Worm (Caenorhabditis elegans) whole organism, mixed stage, embryonic: ENCODE data around the gene oac-1.

Source experiments
- M03D4.4 ChIP-seq: sonication (generic microtip); optimal IDR thresholded peaks from 2 replicates; lab custom pipeline; 2017; ENCODE audit warnings: mild to moderate bottlenecking, missing genetic modification characterization, missing compliant biosample characterization
- bed-3 ChIP-seq: fragments of 200-800 bp; sonication (Bioruptor generic); optimal IDR thresholded peaks from 3 replicates; lab custom pipeline; 2018; ENCODE audit warnings: mild to moderate bottlenecking, missing genetic modification characterization, moderate library complexity, missing compliant biosample characterization
- blmp-1 ChIP-seq: fragments of 150-350 bp; optimal IDR thresholded peaks from 2 replicates; lab custom pipeline; 2014; ENCODE audit warnings: missing biosample characterization, missing genetic modification characterization
- ceh-39 ChIP-seq: fragments of 150-350 bp; optimal IDR thresholded peaks from 2 replicates; lab custom pipeline; 2014; ENCODE audit warnings: missing biosample characterization, missing genetic modification characterization
- ceh-43 ChIP-seq: fragments of 200-800 bp; sonication (Bioruptor generic); optimal IDR thresholded peaks from 2 replicates; lab custom pipeline; 2018; ENCODE audit warnings: mild to moderate bottlenecking, missing genetic modification characterization, moderate library complexity, missing compliant biosample characterization
- ces-1 ChIP-seq: fragments of 150-350 bp; optimal IDR thresholded peaks from 2 replicates; lab custom pipeline; 2014; ENCODE audit warnings: missing biosample characterization, missing genetic modification reagents, missing genetic modification characterization
- cnd-1 ChIP-seq: fragments of 200-800 bp; sonication (Bioruptor generic); optimal IDR thresholded peaks from 2 replicates; lab custom pipeline; 2018; ENCODE audit warnings: mild to moderate bottlenecking, missing genetic modification characterization, missing compliant biosample characterization
- elt-1 ChIP-seq: sonication (generic microtip); optimal IDR thresholded peaks from 2 replicates; lab custom pipeline; 2017; ENCODE audit warnings: missing genetic modification characterization, mild to moderate bottlenecking, missing compliant biosample characterization, antibody characterized with exemption, moderate library complexity, borderline replicate concordance; ENCODE audit not compliant: insufficient read depth
- elt-3 ChIP-seq: fragments of 150-350 bp; optimal IDR thresholded peaks from 2 replicates; lab custom pipeline; 2014; ENCODE audit warnings: missing biosample characterization, missing genetic modification characterization
- flh-1 ChIP-seq: fragments of 200-800 bp; sonication (Bioruptor generic); optimal IDR thresholded peaks from 2 replicates; lab custom pipeline; 2018; ENCODE audit warnings: mild to moderate bottlenecking, missing genetic modification characterization, moderate library complexity, missing compliant biosample characterization
- hlh-1 ChIP-seq: fragments of 150-350 bp; optimal IDR thresholded peaks from 2 replicates; lab custom pipeline; 2014; ENCODE audit warnings: missing biosample characterization, missing genetic modification reagents, missing genetic modification characterization
- lin-13 ChIP-seq: fragments of 150-350 bp; optimal IDR thresholded peaks from 2 replicates; lab custom pipeline; 2014; ENCODE audit warnings: missing biosample characterization, missing genetic modification characterization
- lin-32 ChIP-seq: fragments of 200-800 bp; sonication (Bioruptor generic); optimal IDR thresholded peaks from 2 replicates; lab custom pipeline; 2018; ENCODE audit warnings: mild to moderate bottlenecking, missing genetic modification characterization, missing compliant biosample characterization
- lsy-2 ChIP-seq: fragments of 150-350 bp; optimal IDR thresholded peaks from 2 replicates; lab custom pipeline; 2014; ENCODE audit warnings: missing biosample characterization, missing genetic modification characterization
- mab-5 ChIP-seq: fragments of 150-350 bp; optimal IDR thresholded peaks from 2 replicates; lab custom pipeline; 2014; ENCODE audit warnings: missing biosample characterization, missing genetic modification characterization
- mep-1 ChIP-seq: fragments of 150-350 bp; optimal IDR thresholded peaks from 2 replicates; lab custom pipeline; 2017; ENCODE audit warnings: missing biosample characterization, missing genetic modification reagents, missing genetic modification characterization, inconsistent platforms
- mls-2 ChIP-seq: sonication (generic microtip); optimal IDR thresholded peaks from 2 replicates; lab custom pipeline; 2016; ENCODE audit warnings: mild to moderate bottlenecking, missing genetic modification characterization, moderate library complexity, missing compliant biosample characterization
- nhr-12 ChIP-seq: fragments of 150-350 bp; optimal IDR thresholded peaks from 2 replicates; lab custom pipeline; 2014; ENCODE audit warnings: missing biosample characterization, missing genetic modification characterization
- nhr-2 ChIP-seq: fragments of 150-350 bp; optimal IDR thresholded peaks from 2 replicates; lab custom pipeline; 2014; ENCODE audit warnings: missing biosample characterization, missing genetic modification characterization
- nhr-237 ChIP-seq: fragments of 150-350 bp; optimal IDR thresholded peaks from 2 replicates; lab custom pipeline; 2014; ENCODE audit warnings: missing biosample characterization, missing genetic modification characterization
- nhr-28 ChIP-seq: fragments of 150-350 bp; optimal IDR thresholded peaks from 2 replicates; lab custom pipeline; 2014; ENCODE audit warnings: missing biosample characterization, missing genetic modification characterization
- nhr-76 ChIP-seq: sonication (generic microtip); optimal IDR thresholded peaks from 2 replicates; lab custom pipeline; 2017; ENCODE audit warnings: missing biosample characterization, missing genetic modification characterization
- pha-4 ChIP-seq: fragments of 150-350 bp; optimal IDR thresholded peaks from 2 replicates; lab custom pipeline; 2018; ENCODE audit warnings: missing biosample characterization, missing genetic modification reagents, missing genetic modification characterization
- sem-2 ChIP-seq: fragments of 200-800 bp; sonication (Bioruptor generic); optimal IDR thresholded peaks from 2 replicates; lab custom pipeline; 2018; ENCODE audit warnings: mild to moderate bottlenecking, missing genetic modification characterization, missing compliant biosample characterization
- snpc-4 ChIP-seq: fragments of 150-350 bp; optimal IDR thresholded peaks from 2 replicates; lab custom pipeline; 2014; ENCODE audit warnings: missing biosample characterization, missing genetic modification characterization
- sptf-1 ChIP-seq: sonication (generic microtip); optimal IDR thresholded peaks from 2 replicates; lab custom pipeline; 2017; ENCODE audit warnings: mild to moderate bottlenecking, missing genetic modification characterization, moderate library complexity, missing compliant biosample characterization
- tbx-8 ChIP-seq: fragments of 200-800 bp; sonication (Bioruptor generic); optimal IDR thresholded peaks from 2 replicates; lab custom pipeline; 2018; ENCODE audit warnings: mild to moderate bottlenecking, missing genetic modification characterization, moderate library complexity, missing compliant biosample characterization
- unc-120 ChIP-seq: sonication (generic microtip); optimal IDR thresholded peaks from 2 replicates; lab custom pipeline; 2017; ENCODE audit warnings: missing genetic modification characterization, missing compliant biosample characterization; ENCODE audit not compliant: poor library complexity, severe bottlenecking
- unc-39 ChIP-seq: fragments of 150-350 bp; optimal IDR thresholded peaks from 2 replicates; lab custom pipeline; 2014; ENCODE audit warnings: missing biosample characterization, missing genetic modification characterization
- unc-62 ChIP-seq: fragments of 150-350 bp; optimal IDR thresholded peaks from 2 replicates; lab custom pipeline; 2014; ENCODE audit warnings: missing biosample characterization, missing genetic modification reagents, missing genetic modification characterization
- zip-8 ChIP-seq: fragments of 150-350 bp; optimal IDR thresholded peaks from 2 replicates; lab custom pipeline; 2014; ENCODE audit warnings: missing biosample characterization, missing genetic modification characterization
- ztf-11 ChIP-seq: fragments of 150-350 bp; optimal IDR thresholded peaks from 2 replicates; lab custom pipeline; 2014; ENCODE audit warnings: missing biosample characterization, missing genetic modification characterization

Gene oac-1

ce11 chrV:19579509-19579908 is 23.7 kb upstream of the oac-1 start:
- no peak for TF ChIP-seq M03D4.4 (tag; lab: Kevin White, UChicago)
- no peak for TF ChIP-seq mep-1 (tag; lab: Kevin White, UChicago)
- no peak for TF ChIP-seq bed-3
- no peak for TF ChIP-seq nhr-237 (tag; lab: Kevin White, UChicago)
- no peak for TF ChIP-seq lin-32 (GFP tag; lab: Kevin White, UChicago)
- no peak for TF ChIP-seq snpc-4
- TF ChIP-seq flh-1 (GFP tag; lab: Kevin White, UChicago), result no peak

- TF ChIP-seq pha-4 (no peak), ceh-39 (tag; lab: Kevin White, UChicago) (no peak), nhr-12 (tag; lab: Kevin White, UChicago) (no peak), sem-2 (GFP tag; lab: Kevin White, UChicago) (no peak), flh-1 (GFP tag; lab: Kevin White, UChicago) (no peak), ceh-43 (GFP tag; lab: Kevin White, UChicago) (no peak), ztf-11 (no peak), sptf-1 (tag; lab: Kevin White, UChicago) (no peak), unc-39 (no peak), bed-3 (no peak), hlh-1 (tag; lab: Kevin White, UChicago) (no peak), nhr-2 (no peak), lin-32 (GFP tag; lab: Kevin White, UChicago) (no peak), M03D4.4 (tag; lab: Kevin White, UChicago) (no peak), zip-8 (tag; lab: Kevin White, UChicago) (no peak), cnd-1 (no peak), mab-5 (no peak), elt-1 (tag; lab: Kevin White, UChicago) (no peak), nhr-237 (tag; lab: Kevin White, UChicago) (no peak), elt-3 (tag; lab: Kevin White, UChicago) (no peak)
These were observed 14.3 kb upstream of the oac-1 start for ce11 chrV:19570102-19570501.

DNA sequence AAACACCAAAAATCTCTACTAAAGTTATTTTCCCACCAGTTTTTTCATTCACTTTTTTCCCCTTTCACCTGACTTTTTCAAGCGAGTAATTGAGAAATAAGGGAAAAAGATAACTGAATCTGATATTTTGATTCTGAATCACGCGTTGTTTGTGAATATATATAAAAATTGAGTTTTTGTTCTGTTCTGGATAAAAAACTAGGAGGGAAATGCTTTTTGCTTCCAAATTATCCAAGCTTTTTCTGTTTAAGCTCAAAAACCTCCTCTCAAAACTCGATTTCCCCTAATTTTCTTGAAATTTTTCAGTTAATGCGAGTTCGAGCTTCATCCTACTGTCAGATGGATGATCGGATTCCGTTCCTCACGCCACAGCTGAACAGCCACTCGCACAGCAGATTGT is 9.3 kb upstream of the oac-1 start, which contains the start of gene kcnl-1:
Gene kcnl-1 (plus strand): TSS at position 301 of the 400 bp plus-strand sequence.
- TF ChIP-seq ceh-39 (tag; lab: Kevin White, UChicago) (no peak), lsy-2 (tag; lab: Kevin White, UChicago) (no peak), elt-1 (tag; lab: Kevin White, UChicago) (no peak), nhr-76 (no peak)

ce11 chrV:19555350-19555749 is 419 bp downstream of the oac-1 start:
- TF ChIP-seq sptf-1 (tag; lab: Kevin White, UChicago) (no peak), ceh-39 (tag; lab: Kevin White, UChicago) (no peak), blmp-1 (tag; lab: Kevin White, UChicago) (no peak), ces-1 (GFP tag; lab: Kevin White, UChicago) (no peak), nhr-76 (no peak), nhr-2 (no peak), cnd-1 (no peak), unc-120 (no peak), unc-39 (no peak)

ce11 chrV:19550294-19550693 is 5.5 kb downstream of the oac-1 start:
- no peak for TF ChIP-seq lin-13 (tag; lab: Kevin White, UChicago)
- TF ChIP-seq nhr-76, result no peak
- TF ChIP-seq nhr-2, result no peak
- no peak for TF ChIP-seq tbx-8 (GFP tag; lab: Kevin White, UChicago)
- TF ChIP-seq ceh-39 (tag; lab: Kevin White, UChicago), result no peak
- TF ChIP-seq elt-1 (tag; lab: Kevin White, UChicago), result no peak
- TF ChIP-seq, all 35 proteins: peak for 0

- TF ChIP-seq blmp-1 (tag; lab: Kevin White, UChicago) (no peak), mls-2 (tag; lab: Kevin White, UChicago) (no peak), M03D4.4 (tag; lab: Kevin White, UChicago) (no peak), tbx-8 (GFP tag; lab: Kevin White, UChicago) (no peak), sem-2 (GFP tag; lab: Kevin White, UChicago) (no peak), cnd-1 (no peak), unc-62 (GFP tag; lab: Kevin White, UChicago) (no peak), nhr-12 (tag; lab: Kevin White, UChicago) (no peak), bed-3 (no peak), hlh-1 (tag; lab: Kevin White, UChicago) (no peak), snpc-4 (no peak), nhr-28 (no peak), lin-32 (GFP tag; lab: Kevin White, UChicago) (no peak), ceh-39 (tag; lab: Kevin White, UChicago) (no peak)
These were observed 6.1 kb downstream of the oac-1 start, which contains the start of gene Y43F8B.20 for ce11 chrV:19549689-19550088. Y43F8B.20 (minus strand) TSS chrV:19549789.
